Worm (Caenorhabditis elegans) whole organism, L4 larva: ENCODE results near the gene H13N06.7.

Experiments used
- ces-1 ChIP-seq: fragments of 150-350 bp; sonication (generic microtip); optimal IDR thresholded peaks from 4 replicates; lab custom pipeline; 2014; ENCODE audit warnings: missing biosample characterization, missing genetic modification reagents, missing genetic modification characterization
- lim-7 ChIP-seq: fragments of 200-800 bp; sonication (Bioruptor generic); IDR thresholded peaks from 2 replicates; pipeline ENCODE4 v1.3.6; 2022; ENCODE audit warnings: missing genetic modification characterization, missing compliant biosample characterization
- lin-13 ChIP-seq: fragments of 150-350 bp; optimal IDR thresholded peaks from 2 replicates; lab custom pipeline; 2014; ENCODE audit warnings: missing biosample characterization, missing genetic modification reagents, missing genetic modification characterization

ce11 chrX:15547896-15548295 is 45.0 kb downstream of the H13N06.7 start:
- no peak for TF ChIP-seq lin-13 (GFP tag; lab: Kevin White, UChicago)
- no peak for TF ChIP-seq lim-7 (GFP tag; lab: Robert Waterston, UW)
- TF ChIP-seq ces-1 (GFP tag; lab: Kevin White, UChicago): no peak
